Fruit fly (Drosophila melanogaster): ENCODE results near the gene CG6282.
A peak's percentile ranks its signal among the peaks of the same experiment; 100 is the strongest.

CG6282 gene

dm6 chr3L:8603880-8604692, at the start of gene CG6282, which contains the start of gene CG5989:
TSS of gene CG6282 (plus strand) at chr3L:8604657.
TSS of gene CG5989 (minus strand) at chr3L:8604149.
- no peak for TF ChIP-seq CG10348 (GFP tag; IDR thresholded peaks at IDR 0.05)
- TF ChIP-seq CG12605 (GFP tag; IDR thresholded peaks at IDR 0.05), result peak; percentile 37; the same call in 1 of the 2 replicates
- peak; percentile 0 for TF ChIP-seq CG8159 (tag; optimal IDR thresholded peaks at IDR 0.05)
- TF ChIP-seq EcR (GFP tag; optimal IDR thresholded peaks at IDR 0.05), result peak; percentile 56

- TF ChIP-seq CG8159 (tag; optimal IDR thresholded peaks at IDR 0.05) (no peak), CG9948 (tag; optimal IDR thresholded peaks at IDR 0.05) (no peak), fd96Ca (GFP tag; IDR thresholded peaks at IDR 0.05) (no peak), CG12605 (GFP tag; IDR thresholded peaks at IDR 0.05) (no peak), CG13204 (GFP tag; optimal IDR thresholded peaks at IDR 0.05) (no peak), Pif1A (GFP tag; optimal IDR thresholded peaks at IDR 0.05) (no peak)
Observed at dm6 chr3L:8557018-8557417, 47.4 kb upstream of the CG6282 start.

dm6 chr3L:8559754-8560328, 44.6 kb upstream of the CG6282 start:
- TF ChIP-seq Snoo (tag; optimal IDR thresholded peaks at IDR 0.05) (no peak), CG9948 (tag; optimal IDR thresholded peaks at IDR 0.05) (no peak), Ets98B (GFP tag; IDR thresholded peaks at IDR 0.05) (no peak), gl (tag; optimal IDR thresholded peaks at IDR 0.05) (no peak), CG8301 (tag; optimal IDR thresholded peaks at IDR 0.05) (no peak), CG17806 (tag; optimal IDR thresholded peaks at IDR 0.05) (no peak), CG13204 (GFP tag; optimal IDR thresholded peaks at IDR 0.05) (no peak)

DNA sequence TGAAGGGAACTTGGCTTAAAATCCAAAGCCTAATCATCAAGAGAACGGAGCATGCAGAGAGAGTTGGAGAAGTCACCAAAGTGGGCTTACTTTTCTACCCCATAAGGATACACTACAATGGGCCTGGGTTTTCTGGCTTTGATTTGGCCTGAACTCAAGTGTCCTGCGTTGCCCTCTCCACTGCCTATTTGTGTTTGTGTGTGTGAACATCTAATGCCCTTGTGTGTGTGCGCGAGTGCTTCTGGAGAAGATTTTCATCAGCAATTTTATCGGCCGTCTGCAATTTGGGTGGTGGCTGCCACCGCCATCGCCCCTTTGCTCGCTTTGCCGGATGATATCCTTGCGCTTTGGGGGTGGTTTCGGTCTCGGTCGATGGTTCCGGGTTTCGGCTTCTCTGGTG, 43.8 kb upstream of the CG6282 start:
- TF ChIP-seq Pif1B (GFP tag; optimal IDR thresholded peaks at IDR 0.05) (no peak), CG13204 (GFP tag; optimal IDR thresholded peaks at IDR 0.05) (no peak), CG10348 (GFP tag; IDR thresholded peaks at IDR 0.05) (no peak), CG8159 (tag; optimal IDR thresholded peaks at IDR 0.05) (no peak), CG8301 (tag; optimal IDR thresholded peaks at IDR 0.05) (no peak), CG34367 (tag; optimal IDR thresholded peaks at IDR 0.05) (no peak), CG32121 (GFP tag; IDR thresholded peaks at IDR 0.05) (no peak), gl (tag; optimal IDR thresholded peaks at IDR 0.05) (no peak), rn (GFP tag; IDR thresholded peaks at IDR 0.05) (no peak), CG12605 (GFP tag; IDR thresholded peaks at IDR 0.05) (no peak), Snoo (tag; optimal IDR thresholded peaks at IDR 0.05) (no peak), CG14655 (GFP tag; optimal IDR thresholded peaks at IDR 0.05) (no peak), EcR (GFP tag; optimal IDR thresholded peaks at IDR 0.05) (no peak), Pif1A (GFP tag; optimal IDR thresholded peaks at IDR 0.05) (no peak)

DNA sequence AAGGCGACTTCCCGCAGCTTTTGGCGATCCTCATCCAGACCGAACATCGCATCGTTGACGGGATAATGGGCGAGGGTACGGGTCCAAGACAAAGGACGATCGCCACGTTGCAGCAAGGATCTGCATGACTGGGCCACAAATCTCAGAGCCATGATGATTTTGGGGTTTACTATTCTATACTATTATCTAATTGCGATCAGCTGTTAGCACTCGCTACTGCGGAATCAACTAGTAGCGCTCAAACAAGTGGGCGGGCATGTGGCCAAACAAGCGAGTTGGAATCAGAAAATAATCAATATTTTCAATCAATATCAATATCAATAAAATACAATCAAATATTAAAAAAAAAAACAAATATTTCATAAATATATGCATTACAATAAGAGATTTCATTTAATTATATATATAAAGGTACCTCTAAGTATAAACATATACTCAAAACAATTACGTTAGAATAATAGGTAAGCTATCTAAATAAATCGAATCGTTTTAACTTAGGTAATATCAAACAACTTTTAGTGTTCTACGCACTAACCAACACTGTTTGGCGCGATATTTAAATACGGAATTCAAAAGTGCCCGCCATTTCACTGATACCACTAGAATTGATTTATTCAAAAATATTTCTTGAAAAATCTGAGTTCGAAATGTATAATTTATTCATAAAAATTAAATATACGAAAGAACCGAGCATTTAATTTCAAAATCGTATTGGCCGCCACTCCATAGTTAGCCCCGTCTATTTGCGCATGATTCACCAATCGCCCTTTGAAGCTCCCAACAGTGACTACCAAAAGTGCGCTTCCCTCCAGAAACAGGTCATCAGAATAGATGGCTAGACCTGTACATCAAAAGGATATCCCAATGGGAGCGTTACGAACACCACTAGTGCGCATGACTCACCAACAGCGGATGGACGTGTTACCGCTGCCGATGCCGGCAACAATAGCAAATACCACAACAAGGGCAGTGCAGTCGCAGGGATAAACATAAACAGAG, 28.3 kb upstream of the CG6282 start, which contains the start of the genes CG6638 and CG43078:
Gene CG6638, minus strand, starts transcription at position 235 of the 999 bp plus-strand sequence.
Gene CG43078, plus strand, starts transcription at position 965 of the 999 bp plus-strand sequence.
- TF ChIP-seq fd96Ca (GFP tag; IDR thresholded peaks at IDR 0.05), result 0 out of 3 replicates have a peak, but pooled peaks have one; percentile 8
- no peak for TF ChIP-seq EcR (GFP tag; optimal IDR thresholded peaks at IDR 0.05)

dm6 chr3L:8578470-8578869, 26.0 kb upstream of the CG6282 start:
- TF ChIP-seq CG4496 (GFP tag; IDR thresholded peaks at IDR 0.05) (peak; percentile 36; the same call in 1 of the 3 replicates), Ets98B (GFP tag; IDR thresholded peaks at IDR 0.05) (0 out of 2 replicates have a peak, but pooled peaks have one; percentile 27), D1 (tag; optimal IDR thresholded peaks at IDR 0.05) (no peak)

DNA sequence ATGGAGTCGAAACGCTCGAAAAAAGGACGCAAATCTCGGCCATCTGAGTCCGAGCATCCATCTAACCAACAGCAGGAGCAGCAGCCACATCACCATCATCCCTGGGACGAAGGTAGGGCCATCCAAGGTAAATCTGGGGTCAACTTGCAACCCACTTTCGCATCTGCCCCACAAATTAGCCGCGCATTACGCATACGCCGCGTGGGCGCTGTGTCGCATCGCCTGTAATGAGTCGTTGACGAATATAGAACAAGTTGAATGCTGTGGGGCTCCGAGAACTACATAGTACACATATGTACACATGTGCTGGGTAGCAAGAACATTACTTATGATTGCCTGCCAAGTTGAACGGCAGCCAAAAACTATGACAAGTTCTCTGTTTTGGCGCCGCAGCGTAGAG, 24.9 kb upstream of the CG6282 start:
- TF ChIP-seq CG17806 (tag; optimal IDR thresholded peaks at IDR 0.05) (no peak), Pif1A (GFP tag; optimal IDR thresholded peaks at IDR 0.05) (no peak), Pif1B (GFP tag; optimal IDR thresholded peaks at IDR 0.05) (no peak), Ets98B (GFP tag; IDR thresholded peaks at IDR 0.05) (no peak), fd96Ca (GFP tag; IDR thresholded peaks at IDR 0.05) (no peak), CG13204 (GFP tag; optimal IDR thresholded peaks at IDR 0.05) (no peak), rn (GFP tag; IDR thresholded peaks at IDR 0.05) (no peak), Snoo (tag; optimal IDR thresholded peaks at IDR 0.05) (no peak), CG9948 (tag; optimal IDR thresholded peaks at IDR 0.05) (no peak), CG34367 (tag; optimal IDR thresholded peaks at IDR 0.05) (no peak), CG4496 (GFP tag; IDR thresholded peaks at IDR 0.05) (no peak), CG12605 (GFP tag; IDR thresholded peaks at IDR 0.05) (no peak), EcR (GFP tag; optimal IDR thresholded peaks at IDR 0.05) (no peak)

Measured in whole organism, pupa.